Fruit fly (Drosophila melanogaster): ENCODE measurements around the gene tub.

DNA sequence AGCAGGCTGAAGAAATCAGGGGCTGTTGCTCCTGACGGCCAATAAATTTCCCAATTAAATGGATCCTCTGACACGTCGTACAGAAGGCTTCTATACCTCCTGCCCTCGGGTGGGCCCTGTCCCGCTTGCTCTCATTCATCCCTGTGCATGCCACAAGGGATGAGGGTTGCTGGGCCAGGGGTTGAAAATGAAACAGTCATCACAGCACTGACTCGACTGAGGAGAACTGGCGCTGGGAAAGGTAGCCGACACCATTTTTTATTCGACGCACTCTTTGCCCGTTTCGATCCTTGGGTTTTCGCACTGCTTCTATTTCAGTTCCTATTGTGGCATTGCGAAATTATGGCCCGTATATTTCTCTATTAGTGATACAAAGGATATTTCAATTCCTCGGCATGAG lies 46.4 kb upstream of the tub start:
- TF ChIP-seq Sin3A (optimal IDR thresholded peaks at IDR 0.05) (no peak), h (optimal IDR thresholded peaks at IDR 0.05) (no peak), insv (optimal IDR thresholded peaks at IDR 0.05) (no peak)

Measured in Kc167 (cell line).